Fruit fly (Drosophila melanogaster) whole organism, adult: ENCODE results near the gene elg1.
A peak's percentile ranks its signal among the peaks of the same experiment; 100 is the strongest.

Experiments
- CG11617 ChIP-seq: fragments of 200-800 bp; sonication (Bioruptor generic); optimal IDR thresholded peaks from 2 replicates; lab custom pipeline; 2017; ENCODE audit warnings: mild to moderate bottlenecking, missing biosample characterization, missing genetic modification reagents, missing genetic modification characterization
- CG12768 ChIP-seq: fragments of 200-800 bp; sonication (Bioruptor generic); optimal IDR thresholded peaks from 2 replicates; lab custom pipeline; 2017; ENCODE audit warnings: missing biosample characterization, missing genetic modification characterization, mild to moderate bottlenecking, moderate library complexity, missing genetic modification reagents
- CG14711 ChIP-seq: fragments of 200-800 bp; sonication (Bioruptor generic); optimal IDR thresholded peaks from 2 replicates; lab custom pipeline; 2018; ENCODE audit warnings: missing biosample characterization, mild to moderate bottlenecking, missing genetic modification characterization, moderate library complexity
- CG1620 ChIP-seq: fragments of 200-800 bp; sonication (Bioruptor generic); optimal IDR thresholded peaks from 2 replicates; lab custom pipeline; 2016; ENCODE audit warnings: missing biosample characterization, missing genetic modification characterization
- CG33017 ChIP-seq: fragments of 200-800 bp; sonication (Bioruptor generic); optimal IDR thresholded peaks from 2 replicates; lab custom pipeline; 2018; ENCODE audit warnings: missing biosample characterization, mild to moderate bottlenecking, missing genetic modification characterization, moderate library complexity
- CG5204 ChIP-seq: fragments of 200-800 bp; sonication (Bioruptor generic); optimal IDR thresholded peaks from 2 replicates; lab custom pipeline; 2016; ENCODE audit warnings: missing biosample characterization, missing genetic modification characterization
- CG7045 ChIP-seq: fragments of 200-800 bp; sonication (Bioruptor generic); optimal IDR thresholded peaks from 2 replicates; lab custom pipeline; 2017; ENCODE audit warnings: missing biosample characterization, mild to moderate bottlenecking, missing genetic modification characterization
- CG7101 ChIP-seq: fragments of 200-800 bp; sonication (Bioruptor generic); optimal IDR thresholded peaks from 2 replicates; lab custom pipeline; 2018; ENCODE audit warnings: missing biosample characterization, mild to moderate bottlenecking, missing genetic modification characterization, moderate library complexity
- Clk ChIP-seq: fragments of 200-800 bp; sonication (Bioruptor generic); optimal IDR thresholded peaks from 2 replicates; lab custom pipeline; 2017; ENCODE audit warnings: missing biosample characterization, missing genetic modification characterization
- Crg-1 ChIP-seq: fragments of 200-800 bp; sonication (Bioruptor generic); optimal IDR thresholded peaks from 2 replicates; lab custom pipeline; 2016; ENCODE audit warnings: missing biosample characterization, missing genetic modification characterization
- Hr96 ChIP-seq: fragments of 200-800 bp; sonication (Bioruptor generic); optimal IDR thresholded peaks from 2 replicates; lab custom pipeline; 2016; ENCODE audit warnings: missing biosample characterization, missing genetic modification characterization
- Mnt ChIP-seq: fragments of 200-800 bp; sonication (Bioruptor generic); optimal IDR thresholded peaks from 2 replicates; lab custom pipeline; 2016; ENCODE audit warnings: missing biosample characterization, mild to moderate bottlenecking, missing genetic modification characterization
- bab1 ChIP-seq: fragments of 200-800 bp; sonication (Bioruptor generic); optimal IDR thresholded peaks from 3 replicates; lab custom pipeline; 2019; ENCODE audit warnings: missing biosample characterization, mild to moderate bottlenecking, missing genetic modification characterization, moderate library complexity
- cic ChIP-seq: fragments of 200-800 bp; sonication (Bioruptor generic); optimal IDR thresholded peaks from 2 replicates; lab custom pipeline; 2017; ENCODE audit warnings: missing biosample characterization, mild to moderate bottlenecking, missing genetic modification characterization, moderate library complexity
- cnc ChIP-seq, 2 experiments: fragments of >200 bp; optimal IDR thresholded peaks; 2 replicates each; lab custom pipeline; 2017
- kay ChIP-seq: fragments of 200-800 bp; sonication (Bioruptor generic); peaks from one replicate; lab custom pipeline; 2016; ENCODE audit warnings: missing biosample characterization, missing genetic modification characterization, borderline replicate concordance
- ovo ChIP-seq: fragments of 200-800 bp; sonication (Bioruptor generic); optimal IDR thresholded peaks from 2 replicates; lab custom pipeline; 2016; ENCODE audit warnings: missing biosample characterization, missing genetic modification characterization
- pad ChIP-seq: fragments of 200-800 bp; sonication (Bioruptor generic); optimal IDR thresholded peaks from 3 replicates; lab custom pipeline; 2017; ENCODE audit warnings: missing biosample characterization, missing genetic modification characterization, mild to moderate bottlenecking, moderate library complexity, missing genetic modification reagents
- tj ChIP-seq: fragments of 200-800 bp; sonication (Bioruptor generic); optimal IDR thresholded peaks from 3 replicates; lab custom pipeline; 2017; ENCODE audit warnings: missing biosample characterization, mild to moderate bottlenecking, missing genetic modification characterization, moderate library complexity
- toe ChIP-seq: fragments of 200-800 bp; sonication (Bioruptor generic); optimal IDR thresholded peaks from 2 replicates; lab custom pipeline; 2016; ENCODE audit warnings: missing biosample characterization, missing genetic modification characterization

Gene elg1

dm6 chr3L:16165356-16166168, 33.7 kb downstream of the elg1 start:
- TF ChIP-seq toe (GFP tag; lab: Kevin White, UChicago): no peak
- TF ChIP-seq CG12768 (GFP tag; lab: Kevin White, UChicago): peak; percentile 27
- TF ChIP-seq kay (GFP tag; lab: Kevin White, UChicago): peak; percentile 84
- TF ChIP-seq CG7101 (tag; lab: Kevin White, UChicago): no peak
- TF ChIP-seq cic: no peak
- TF ChIP-seq CG11617: no peak
- no peak for TF ChIP-seq ovo
- no peak for TF ChIP-seq cnc (optimal IDR thresholded peaks at IDR 0.05; lab: Kevin White, UChicago)
- no peak for TF ChIP-seq CG33017 (tag; lab: Kevin White, UChicago)
- TF ChIP-seq Crg-1 (GFP tag; lab: Kevin White, UChicago): no peak
- TF ChIP-seq bab1 (GFP tag; lab: Kevin White, UChicago): peak; percentile 8
- no peak for TF ChIP-seq pad (GFP tag; lab: Kevin White, UChicago)
- TF ChIP-seq CG5204 (GFP tag; lab: Kevin White, UChicago): no peak
- TF ChIP-seq CG14711 (tag; lab: Kevin White, UChicago): peak; percentile 0
- peak; percentile 17 for TF ChIP-seq tj (GFP tag; lab: Kevin White, UChicago)
- TF ChIP-seq CG7045: no peak
- no peak for TF ChIP-seq Mnt (GFP tag; lab: Kevin White, UChicago)

- peak; percentile 17 for TF ChIP-seq Hr96 (GFP tag; lab: Kevin White, UChicago)
- no peak for TF ChIP-seq Clk (GFP tag; lab: Kevin White, UChicago)
- TF ChIP-seq tj (GFP tag; lab: Kevin White, UChicago): peak; percentile 65
These were observed 34.6 kb downstream of the elg1 start for dm6 chr3L:16166217-16166997.

dm6 chr3L:16166998-16167344, 35.1 kb downstream of the elg1 start:
- TF ChIP-seq cnc (optimal IDR thresholded peaks at IDR 0.05; lab: Kevin White, UChicago) (no peak), CG11617 (no peak), Mnt (GFP tag; lab: Kevin White, UChicago) (no peak), CG7045 (no peak), CG12768 (GFP tag; lab: Kevin White, UChicago) (no peak), Clk (GFP tag; lab: Kevin White, UChicago) (no peak), CG33017 (tag; lab: Kevin White, UChicago) (no peak), Hr96 (GFP tag; lab: Kevin White, UChicago) (no peak), kay (GFP tag; lab: Kevin White, UChicago) (peak; percentile 52), cic (no peak), CG5204 (GFP tag; lab: Kevin White, UChicago) (peak; percentile 11)

- TF ChIP-seq CG7101 (tag; lab: Kevin White, UChicago): no peak
- TF ChIP-seq kay (GFP tag; lab: Kevin White, UChicago): no peak
- no peak for TF ChIP-seq pad (GFP tag; lab: Kevin White, UChicago)
- TF ChIP-seq toe (GFP tag; lab: Kevin White, UChicago): no peak
- TF ChIP-seq CG14711 (tag; lab: Kevin White, UChicago): no peak
- TF ChIP-seq bab1 (GFP tag; lab: Kevin White, UChicago): no peak
These were observed 36.0 kb downstream of the elg1 start for dm6 chr3L:16167723-16168386.

dm6 chr3L:16168503-16169189, 36.8 kb downstream of the elg1 start:
- TF ChIP-seq kay (GFP tag; lab: Kevin White, UChicago) (no peak), tj (GFP tag; lab: Kevin White, UChicago) (no peak), CG5204 (GFP tag; lab: Kevin White, UChicago) (no peak), bab1 (GFP tag; lab: Kevin White, UChicago) (no peak), cic (no peak), cnc (optimal IDR thresholded peaks at IDR 0.05; lab: Kevin White, UChicago) (no peak), Clk (GFP tag; lab: Kevin White, UChicago) (no peak), CG7045 (no peak), pad (GFP tag; lab: Kevin White, UChicago) (no peak), CG14711 (tag; lab: Kevin White, UChicago) (no peak), CG7101 (tag; lab: Kevin White, UChicago) (no peak), ovo (no peak), CG33017 (tag; lab: Kevin White, UChicago) (no peak), CG1620 (GFP tag; lab: Kevin White, UChicago) (no peak), CG12768 (GFP tag; lab: Kevin White, UChicago) (no peak), toe (GFP tag; lab: Kevin White, UChicago) (no peak), Hr96 (GFP tag; lab: Kevin White, UChicago) (no peak), CG11617 (no peak)
